Fruit fly (Drosophila melanogaster) whole organism: Measurements from ENCODE around the gene CG33080.

Experiments used
- CG8478 ChIP-seq: fragments of >200 bp; optimal IDR thresholded peaks from 2 replicates; lab custom pipeline; 2018; ENCODE audit warnings: inconsistent platforms
- Dll ChIP-seq: fragments of >200 bp; optimal IDR thresholded peaks from 2 replicates; lab custom pipeline; 2017
- EcR ChIP-seq, 2 experiments: fragments of >200 bp; optimal IDR thresholded peaks; 2 replicates each; lab custom pipeline; 2017; ENCODE audit warnings: missing biosample characterization in 2 of 2, missing genetic modification characterization in 2 of 2, missing genetic modification reagents in 2 of 2
- pan ChIP-seq: fragments of >200 bp; optimal IDR thresholded peaks from 2 replicates; lab custom pipeline; 2017
- psq ChIP-seq: fragments of >200 bp; optimal IDR thresholded peaks from 2 replicates; lab custom pipeline; 2017
- usp ChIP-seq: fragments of >200 bp; optimal IDR thresholded peaks from 2 replicates; lab custom pipeline; 2017; ENCODE audit warnings: missing biosample characterization, missing genetic modification characterization, mixed read lengths

The CG33080 gene

DNA sequence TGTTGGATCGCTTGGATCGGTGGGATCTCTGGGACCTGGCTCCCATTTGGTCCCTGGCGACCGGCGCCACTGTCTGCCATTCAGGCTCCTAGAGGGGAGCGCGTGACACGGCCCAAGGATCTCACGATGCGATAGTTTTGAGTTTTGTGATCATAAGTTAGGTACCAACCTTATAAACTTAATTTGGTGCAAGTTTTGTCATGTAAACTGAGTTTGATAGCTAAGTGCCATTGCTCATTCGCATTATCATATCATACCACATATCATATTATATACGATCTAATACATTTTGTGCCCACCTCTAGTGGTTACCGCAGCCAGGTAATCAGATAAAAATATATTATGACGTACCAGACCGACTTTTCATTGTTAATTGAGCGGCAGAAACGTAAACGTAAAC, 21.6 kb downstream of the CG33080 start:
- no peak for TF ChIP-seq psq (lab: Kevin White, UChicago)
- no peak for TF ChIP-seq CG8478 (lab: Kevin White, UChicago)
- TF ChIP-seq usp (GFP tag; lab: Kevin White, UChicago) = no peak
- no peak for TF ChIP-seq Dll (lab: Kevin White, UChicago)
- no peak for TF ChIP-seq EcR (GFP tag; optimal IDR thresholded peaks at IDR 0.05; lab: Kevin White, UChicago)
- TF ChIP-seq pan (lab: Kevin White, UChicago) = no peak

DNA sequence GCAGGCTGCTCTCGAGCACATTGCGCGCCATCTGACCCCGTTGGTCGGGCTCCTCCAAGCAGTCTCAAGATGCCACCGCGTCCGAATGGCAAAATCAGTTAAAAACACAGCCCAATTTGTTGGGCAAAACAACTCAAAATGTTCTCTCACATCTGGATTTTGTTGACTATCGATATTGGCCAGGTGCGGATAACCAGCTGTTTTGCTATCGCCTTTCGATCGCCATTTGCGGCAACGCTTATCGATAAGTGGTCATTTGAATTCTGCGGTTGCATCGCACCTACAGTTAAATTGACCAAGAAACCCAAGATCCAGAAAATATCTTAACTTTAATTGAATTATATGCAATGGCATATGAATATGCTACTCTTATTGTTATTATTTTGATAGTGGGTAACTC, 22.5 kb downstream of the CG33080 start, which contains the start of gene CG3149:
CG3149 (minus strand) TSS at position 171 of the 400 bp plus-strand sequence.
- no peak for TF ChIP-seq psq (lab: Kevin White, UChicago)
- TF ChIP-seq usp (GFP tag; lab: Kevin White, UChicago) = no peak
- TF ChIP-seq EcR (GFP tag; optimal IDR thresholded peaks at IDR 0.05; lab: Kevin White, UChicago) = no peak
- TF ChIP-seq CG8478 (lab: Kevin White, UChicago) = no peak
- TF ChIP-seq pan (lab: Kevin White, UChicago) = no peak
- TF ChIP-seq Dll (lab: Kevin White, UChicago) = no peak

DNA sequence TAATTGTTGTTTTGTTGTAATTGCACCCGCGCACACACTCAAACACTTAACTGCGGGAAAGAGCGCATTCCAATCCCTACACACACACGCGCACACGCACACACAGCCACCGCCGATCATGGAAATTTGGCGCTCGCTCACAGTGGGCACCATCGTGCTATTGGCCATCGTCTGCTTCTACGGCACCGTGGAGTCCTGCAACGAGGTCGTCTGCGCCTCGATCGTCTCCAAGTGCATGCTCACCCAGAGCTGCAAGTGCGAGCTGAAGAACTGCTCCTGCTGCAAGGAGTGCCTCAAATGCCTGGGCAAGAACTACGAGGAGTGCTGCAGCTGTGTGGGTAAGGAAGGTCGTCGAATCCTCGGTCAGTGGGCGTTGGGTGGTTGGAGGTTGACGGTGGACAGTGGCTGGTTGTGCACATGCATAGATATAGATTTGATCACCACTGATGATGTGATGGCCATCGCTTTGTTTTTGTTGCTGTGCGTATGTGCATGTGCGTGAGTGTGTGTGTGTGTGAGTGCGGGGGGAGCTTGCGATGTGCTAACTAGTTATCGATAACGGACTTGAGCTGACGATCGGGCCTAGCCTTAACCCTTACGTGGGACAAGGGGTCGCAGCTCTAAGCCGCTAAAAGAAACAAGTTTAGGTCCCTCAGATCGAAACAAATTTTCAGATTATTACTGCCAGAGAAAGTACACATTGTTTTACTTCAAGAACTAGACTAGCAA, 26.8 kb downstream of the CG33080 start:
- TF ChIP-seq psq (lab: Kevin White, UChicago) (no peak), Dll (lab: Kevin White, UChicago) (no peak)

dm6 chrX:5690216-5690523, 27.4 kb downstream of the CG33080 start:
- TF ChIP-seq EcR (GFP tag; optimal IDR thresholded peaks at IDR 0.05; lab: Kevin White, UChicago) (no peak), usp (GFP tag; lab: Kevin White, UChicago) (no peak), CG8478 (lab: Kevin White, UChicago) (no peak), pan (lab: Kevin White, UChicago) (no peak), psq (lab: Kevin White, UChicago) (no peak), Dll (lab: Kevin White, UChicago) (no peak)

- no peak for TF ChIP-seq usp (GFP tag; lab: Kevin White, UChicago)
- TF ChIP-seq CG8478 (lab: Kevin White, UChicago) = no peak
These were observed 28.0 kb downstream of the CG33080 start, which contains the start of the genes PGAP1 and cv for dm6 chrX:5689417-5690215. PGAP1 (minus strand) TSS chrX:5689473. cv (plus strand) TSS chrX:5690002.

DNA sequence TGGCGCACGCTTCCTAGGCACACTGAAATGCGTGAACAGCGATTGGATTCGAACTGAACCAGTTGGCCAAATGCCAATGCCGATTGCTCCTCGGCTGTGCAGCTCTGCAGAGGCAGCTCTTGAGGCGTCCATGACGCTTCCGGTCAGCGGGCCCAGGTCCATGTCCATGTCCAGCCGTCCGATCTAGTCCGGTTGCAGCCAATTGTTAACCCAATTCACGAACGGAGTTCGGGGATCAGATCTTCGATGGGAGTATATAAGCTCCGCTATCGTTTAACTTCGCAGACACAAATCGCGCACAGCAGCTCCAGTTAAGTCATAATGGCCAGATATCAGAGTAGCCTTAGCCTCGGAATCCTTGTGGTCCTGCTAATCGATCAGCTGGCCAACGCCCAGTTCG, 34.6 kb downstream of the CG33080 start, which contains the start of gene CG42449:
CG42449 (plus strand) TSS at position 301 of the 400 bp plus-strand sequence.
- TF ChIP-seq EcR (GFP tag; optimal IDR thresholded peaks at IDR 0.05; lab: Kevin White, UChicago) (no peak), psq (lab: Kevin White, UChicago) (no peak), usp (GFP tag; lab: Kevin White, UChicago) (no peak), Dll (lab: Kevin White, UChicago) (no peak), CG8478 (lab: Kevin White, UChicago) (no peak), pan (lab: Kevin White, UChicago) (no peak)

dm6 chrX:5679933-5680667, 37.5 kb downstream of the CG33080 start, which contains the start of the genes Tre1 and Gr5a:
Tre1 (minus strand) TSS chrX:5679977.
Gr5a (plus strand) TSS chrX:5680617.
- TF ChIP-seq usp (GFP tag; lab: Kevin White, UChicago) = no peak
- no peak for TF ChIP-seq CG8478 (lab: Kevin White, UChicago)
- no peak for TF ChIP-seq pan (lab: Kevin White, UChicago)
- no peak for TF ChIP-seq EcR (GFP tag; optimal IDR thresholded peaks at IDR 0.05; lab: Kevin White, UChicago)
- no peak for TF ChIP-seq psq (lab: Kevin White, UChicago)
- no peak for TF ChIP-seq Dll (lab: Kevin White, UChicago)

- TF ChIP-seq EcR (GFP tag; optimal IDR thresholded peaks at IDR 0.05; lab: Kevin White, UChicago) (no peak), pan (lab: Kevin White, UChicago) (no peak), usp (GFP tag; lab: Kevin White, UChicago) (no peak), CG8478 (lab: Kevin White, UChicago) (no peak), psq (lab: Kevin White, UChicago) (no peak), Dll (lab: Kevin White, UChicago) (no peak)
These were observed 38.3 kb downstream of the CG33080 start for dm6 chrX:5679079-5679932.

DNA sequence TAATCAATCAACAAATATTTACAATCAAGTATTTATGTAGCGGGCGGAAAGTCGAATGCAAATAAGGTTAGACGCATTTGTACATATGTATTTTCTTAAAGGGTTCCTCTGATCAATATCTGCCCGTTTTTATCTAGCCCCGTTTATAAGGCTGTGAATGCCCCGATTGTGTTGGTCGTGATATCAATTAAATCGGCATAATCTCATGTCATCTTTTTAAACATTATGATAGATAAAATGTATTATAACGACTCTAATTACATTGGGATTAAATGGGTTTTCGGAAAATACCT, 39.5 kb downstream of the CG33080 start:
- TF ChIP-seq Dll (lab: Kevin White, UChicago) (no peak), CG8478 (lab: Kevin White, UChicago) (no peak), pan (lab: Kevin White, UChicago) (no peak), psq (lab: Kevin White, UChicago) (no peak), EcR (GFP tag; optimal IDR thresholded peaks at IDR 0.05; lab: Kevin White, UChicago) (no peak), usp (GFP tag; lab: Kevin White, UChicago) (no peak)
